Fruit fly (Drosophila melanogaster) whole organism, embryonic: Measurements from ENCODE around the gene CG33502.

Experiments used
- CG10147 ChIP-seq: fragments of 200-800 bp; sonication (Bioruptor generic); optimal IDR thresholded peaks from 2 replicates; lab custom pipeline; 2019; ENCODE audit warnings: missing biosample characterization, mild to moderate bottlenecking, missing genetic modification characterization, moderate library complexity
- CG10543 ChIP-seq: fragments of 200-800 bp; sonication (Bioruptor generic); optimal IDR thresholded peaks from 3 replicates; lab custom pipeline; 2017; ENCODE audit warnings: missing biosample characterization, mild to moderate bottlenecking, missing genetic modification characterization, moderate library complexity
- CG11093 ChIP-seq: fragments of 200-800 bp; sonication (Bioruptor generic); IDR thresholded peaks from 3 replicates; pipeline ENCODE4 v1.3.6; 2022; ENCODE audit warnings: missing biosample characterization, missing genetic modification characterization
- CG11398 ChIP-seq: fragments of 200-800 bp; sonication (Bioruptor generic); optimal IDR thresholded peaks from 2 replicates; lab custom pipeline; 2016; ENCODE audit warnings: missing biosample characterization, missing genetic modification characterization
- CG11696 ChIP-seq: fragments of 200-800 bp; sonication (Bioruptor generic); IDR thresholded peaks from 2 replicates; pipeline ENCODE4 v1.3.6; 2022; ENCODE audit warnings: missing biosample characterization, missing genetic modification characterization
- CG12219 ChIP-seq: fragments of 200-800 bp; sonication (Bioruptor generic); optimal IDR thresholded peaks from 3 replicates; lab custom pipeline; 2018; ENCODE audit warnings: missing biosample characterization, mild to moderate bottlenecking, missing genetic modification characterization
- CG13424 ChIP-seq: fragments of 200-800 bp; sonication (Bioruptor generic); optimal IDR thresholded peaks from 2 replicates; lab custom pipeline; 2019; ENCODE audit warnings: missing biosample characterization, mild to moderate bottlenecking, missing genetic modification characterization, moderate library complexity
- CG13624 ChIP-seq: fragments of 200-800 bp; sonication (Bioruptor generic); optimal IDR thresholded peaks from 2 replicates; lab custom pipeline; 2016; ENCODE audit warnings: missing biosample characterization, missing genetic modification characterization
- CG16779 ChIP-seq: fragments of 200-800 bp; sonication (Bioruptor generic); IDR thresholded peaks from 2 replicates; pipeline ENCODE4 v1.3.6; 2022; ENCODE audit warnings: missing biosample characterization, missing genetic modification characterization
- CG16815 ChIP-seq: fragments of 200-800 bp; sonication (Bioruptor generic); optimal IDR thresholded peaks from 3 replicates; lab custom pipeline; 2017; ENCODE audit warnings: missing biosample characterization, mild to moderate bottlenecking, missing genetic modification characterization
- CG18764 ChIP-seq: fragments of 200-800 bp; sonication (Bioruptor generic); optimal IDR thresholded peaks from 3 replicates; lab custom pipeline; 2016; ENCODE audit warnings: missing biosample characterization, missing genetic modification characterization
- CG2875 ChIP-seq: fragments of 200-800 bp; sonication (Bioruptor generic); optimal IDR thresholded peaks from 2 replicates; lab custom pipeline; 2017; ENCODE audit warnings: missing biosample characterization, mild to moderate bottlenecking, missing genetic modification characterization, missing genetic modification reagents
- CG30020 ChIP-seq: fragments of 200-800 bp; optimal IDR thresholded peaks from 2 replicates; lab custom pipeline; 2019; ENCODE audit warnings: missing biosample characterization, mild to moderate bottlenecking, missing genetic modification characterization, moderate library complexity
- CG31224 ChIP-seq: fragments of 200-800 bp; sonication (Bioruptor generic); IDR thresholded peaks from 2 replicates; pipeline ENCODE4 v1.3.6; 2022; ENCODE audit warnings: missing biosample characterization, missing genetic modification characterization
- CG32532 ChIP-seq: fragments of 200-800 bp; sonication (Bioruptor generic); IDR thresholded peaks from 2 replicates; pipeline ENCODE4 v1.3.6; 2022; ENCODE audit warnings: missing biosample characterization, missing genetic modification characterization
- CG3407 ChIP-seq: fragments of 200-800 bp; sonication (Bioruptor generic); optimal IDR thresholded peaks from 2 replicates; lab custom pipeline; 2018; ENCODE audit warnings: missing biosample characterization, mild to moderate bottlenecking, missing genetic modification characterization
- CG34224 ChIP-seq: fragments of 200-800 bp; sonication (Bioruptor generic); IDR thresholded peaks from 3 replicates; pipeline ENCODE4 v1.3.6; 2022; ENCODE audit warnings: missing biosample characterization, missing genetic modification characterization; ENCODE audit not compliant: partially characterized antibody
- CG4328 ChIP-seq: fragments of 200-800 bp; sonication (Bioruptor generic); optimal IDR thresholded peaks from 3 replicates; lab custom pipeline; 2017; ENCODE audit warnings: missing biosample characterization, missing genetic modification reagents, missing genetic modification characterization
- CG4360 ChIP-seq: fragments of 200-800 bp; sonication (Bioruptor generic); IDR thresholded peaks from 2 replicates; pipeline ENCODE4 v1.3.6; 2022; ENCODE audit warnings: missing biosample characterization, missing genetic modification characterization
- CG6765 ChIP-seq: fragments of 200-800 bp; sonication (Bioruptor generic); optimal IDR thresholded peaks from 3 replicates; lab custom pipeline; 2017; ENCODE audit warnings: missing biosample characterization, mild to moderate bottlenecking, missing genetic modification characterization
- CG7745 ChIP-seq: fragments of 200-800 bp; sonication (Bioruptor generic); optimal IDR thresholded peaks from 2 replicates; lab custom pipeline; 2018; ENCODE audit warnings: missing biosample characterization, mild to moderate bottlenecking, missing genetic modification characterization, moderate library complexity
- CG8281 ChIP-seq: fragments of 200-800 bp; sonication (Bioruptor generic); optimal IDR thresholded peaks from 2 replicates; lab custom pipeline; 2018; ENCODE audit warnings: missing biosample characterization, mild to moderate bottlenecking, missing genetic modification characterization, moderate library complexity
- CG9727 ChIP-seq: fragments of 200-800 bp; sonication (Bioruptor generic); optimal IDR thresholded peaks from 3 replicates; lab custom pipeline; 2017; ENCODE audit warnings: missing biosample characterization, mild to moderate bottlenecking, missing genetic modification characterization
- CG9797 ChIP-seq: fragments of 200-800 bp; sonication (Bioruptor generic); optimal IDR thresholded peaks from 3 replicates; lab custom pipeline; 2018; ENCODE audit warnings: missing biosample characterization, mild to moderate bottlenecking, missing genetic modification characterization
- CoRest ChIP-seq: fragments of 200-800 bp; sonication (Bioruptor generic); optimal IDR thresholded peaks from 3 replicates; lab custom pipeline; 2018; ENCODE audit warnings: missing biosample characterization, mild to moderate bottlenecking, missing genetic modification characterization, moderate library complexity
- Doc3 ChIP-seq: fragments of 200-800 bp; sonication (Bioruptor generic); IDR thresholded peaks from 3 replicates; pipeline ENCODE4 v1.3.6; 2022; ENCODE audit warnings: missing biosample characterization, missing genetic modification characterization; ENCODE audit not compliant: partially characterized antibody
- ERR ChIP-seq: fragments of 200-800 bp; sonication (Bioruptor generic); optimal IDR thresholded peaks from 2 replicates; lab custom pipeline; 2016; ENCODE audit warnings: missing biosample characterization, missing genetic modification characterization
- Kr ChIP-seq: fragments of 200-800 bp; sonication (Bioruptor generic); optimal IDR thresholded peaks from 2 replicates; lab custom pipeline; 2017; ENCODE audit warnings: missing biosample characterization, mild to moderate bottlenecking, missing genetic modification characterization
- Lhr ChIP-seq: fragments of 200-800 bp; sonication (Bioruptor generic); optimal IDR thresholded peaks from 3 replicates; lab custom pipeline; 2017; ENCODE audit warnings: mild to moderate bottlenecking, missing biosample characterization, missing genetic modification reagents, missing genetic modification characterization
- Lim3 ChIP-seq: fragments of 200-800 bp; sonication (Bioruptor generic); IDR thresholded peaks from 2 replicates; pipeline ENCODE4 v1.3.6; 2022; ENCODE audit warnings: missing biosample characterization, missing genetic modification characterization
- MESR4 ChIP-seq: fragments of 200-800 bp; sonication (Bioruptor generic); optimal IDR thresholded peaks from 2 replicates; lab custom pipeline; 2018; ENCODE audit warnings: missing biosample characterization, mild to moderate bottlenecking, missing genetic modification characterization, moderate library complexity
- Nf-YB ChIP-seq: fragments of 200-800 bp; sonication (Bioruptor generic); optimal IDR thresholded peaks from 3 replicates; lab custom pipeline; 2019; ENCODE audit warnings: missing biosample characterization, mild to moderate bottlenecking, missing genetic modification characterization, moderate library complexity
- Sin3A ChIP-seq: fragments of >200 bp; optimal IDR thresholded peaks from 2 replicates; lab custom pipeline; 2018
- Sry-δ ChIP-seq: fragments of 200-800 bp; sonication (Bioruptor generic); optimal IDR thresholded peaks from 2 replicates; lab custom pipeline; 2016; ENCODE audit warnings: missing biosample characterization, missing genetic modification characterization
- Stat92E ChIP-seq, 3 experiments: fragments of >200 bp in 2 of 3; fragments of 200-800 bp in 1 of 3; sonication (Bioruptor generic) in 1 of 3; optimal IDR thresholded peaks; 2 replicates each; lab custom pipeline; 2017 to 2019; ENCODE audit warnings: missing biosample characterization in 3 of 3, missing genetic modification characterization in 3 of 3, mild to moderate bottlenecking in 1 of 3, moderate library complexity in 1 of 3
- Tbp ChIP-seq: fragments of >200 bp; optimal IDR thresholded peaks from 2 replicates; lab custom pipeline; 2018; ENCODE audit warnings: missing biosample characterization, missing genetic modification characterization
- chinmo ChIP-seq: fragments of 200-800 bp; sonication (Bioruptor generic); IDR thresholded peaks from 4 replicates; pipeline ENCODE4 v1.3.6; 2022; ENCODE audit warnings: missing biosample characterization, missing genetic modification characterization; ENCODE audit not compliant: partially characterized antibody
- chm ChIP-seq: fragments of 200-800 bp; sonication (Bioruptor generic); IDR thresholded peaks from 2 replicates; pipeline ENCODE4 v1.3.6; 2022; ENCODE audit warnings: missing biosample characterization, missing genetic modification characterization
- dati ChIP-seq: fragments of 200-800 bp; sonication (Bioruptor generic); IDR thresholded peaks from 2 replicates; pipeline ENCODE4 v1.3.6; 2022; ENCODE audit warnings: missing biosample characterization, missing genetic modification characterization
- dm ChIP-seq: fragments of 200-800 bp; sonication (Bioruptor generic); optimal IDR thresholded peaks from 3 replicates; lab custom pipeline; 2016; ENCODE audit warnings: missing biosample characterization, missing genetic modification characterization
- fd96Cb ChIP-seq: fragments of 200-800 bp; sonication (Bioruptor generic); optimal IDR thresholded peaks from 2 replicates; lab custom pipeline; 2018; ENCODE audit warnings: missing biosample characterization, mild to moderate bottlenecking, missing genetic modification characterization, moderate library complexity
- ham ChIP-seq: fragments of 200-800 bp; sonication (Bioruptor generic); IDR thresholded peaks from 2 replicates; pipeline ENCODE4 v1.3.6; 2022; ENCODE audit warnings: missing biosample characterization, missing genetic modification characterization
- inv ChIP-seq: fragments of 200-800 bp; sonication (Bioruptor generic); IDR thresholded peaks from 2 replicates; pipeline ENCODE4 v1.3.6; 2022; ENCODE audit warnings: missing biosample characterization, missing genetic modification characterization; ENCODE audit not compliant: partially characterized antibody
- klu ChIP-seq: fragments of 200-800 bp; sonication (Bioruptor generic); IDR thresholded peaks from 2 replicates; pipeline ENCODE4 v1.3.6; 2022; ENCODE audit warnings: missing biosample characterization, missing genetic modification characterization
- oc ChIP-seq: fragments of 200-800 bp; sonication (Bioruptor generic); optimal IDR thresholded peaks from 2 replicates; lab custom pipeline; 2018; ENCODE audit warnings: missing biosample characterization, mild to moderate bottlenecking, missing genetic modification characterization, moderate library complexity
- pnt ChIP-seq: fragments of 200-800 bp; sonication (Bioruptor generic); optimal IDR thresholded peaks from 3 replicates; lab custom pipeline; 2016; ENCODE audit warnings: missing biosample characterization, missing genetic modification characterization
- sima ChIP-seq: fragments of 200-800 bp; sonication (Bioruptor generic); optimal IDR thresholded peaks from 2 replicates; lab custom pipeline; 2016; ENCODE audit warnings: missing biosample characterization, missing genetic modification characterization
- tna ChIP-seq: fragments of 200-800 bp; sonication (Bioruptor generic); IDR thresholded peaks from 2 replicates; pipeline ENCODE4 v1.3.6; 2022; ENCODE audit warnings: missing biosample characterization, missing genetic modification characterization; ENCODE audit not compliant: partially characterized antibody
- unc-4 ChIP-seq: fragments of 200-800 bp; sonication (Bioruptor generic); IDR thresholded peaks from 2 replicates; pipeline ENCODE4 v1.3.6; 2022; ENCODE audit warnings: missing biosample characterization, missing genetic modification characterization; ENCODE audit not compliant: partially characterized antibody

Gene CG33502

dm6 chrX:21604956-21605502 is 6.3 kb downstream of the CG33502 start, which contains the start of gene GCS2alpha (continued):
- TF ChIP-seq dm (no peak), Nf-YB (no peak), CG11696 (GFP tag; lab: Robert Waterston, UW) (no peak), CG3407 (GFP tag; lab: Kevin White, UChicago) (no peak), Sry-δ (no peak), MESR4 (GFP tag; lab: Kevin White, UChicago) (peak; percentile 70), CG10543 (GFP tag; lab: Kevin White, UChicago) (no peak), CG16815 (GFP tag; lab: Kevin White, UChicago) (no peak), CG6765 (GFP tag; lab: Kevin White, UChicago) (no peak), CG30020 (tag; lab: Kevin White, UChicago) (peak; percentile 10), CG7745 (no peak), CG4360 (no peak), CG4328 (GFP tag; lab: Kevin White, UChicago) (no peak), CG10147 (no peak), CoRest (tag; lab: Kevin White, UChicago) (no peak), CG11398 (GFP tag; lab: Kevin White, UChicago) (no peak), Kr (GFP tag; lab: Kevin White, UChicago) (no peak), tna (no peak), CG9797 (peak; percentile 84), CG12219 (GFP tag; lab: Kevin White, UChicago) (no peak), CG8281 (no peak)

- peak; percentile 83 for TF ChIP-seq CG18764 (GFP tag; lab: Kevin White, UChicago)
- peak; percentile 50; the same call in 1 of the 2 replicates for TF ChIP-seq CG31224 (GFP tag; lab: Robert Waterston, UW)
- TF ChIP-seq unc-4 (GFP tag; lab: Robert Waterston, UW): no peak
- TF ChIP-seq chm (GFP tag; lab: Robert Waterston, UW): peak; percentile 63; the same call in 1 of the 2 replicates
- peak; percentile 78 for TF ChIP-seq CG9727
- TF ChIP-seq pnt (GFP tag; lab: Kevin White, UChicago): peak; percentile 94
- peak; percentile 76 for TF ChIP-seq CG2875
- no peak for TF ChIP-seq CG4360
- peak; percentile 40 for TF ChIP-seq CG4328 (GFP tag; lab: Kevin White, UChicago)
- TF ChIP-seq CG16779 (GFP tag; lab: Robert Waterston, UW): no peak
- TF ChIP-seq Lim3 (GFP tag; lab: Robert Waterston, UW): peak; percentile 57; the same call in 1 of the 2 replicates
- peak; percentile 66 for TF ChIP-seq CG13624
- TF ChIP-seq ERR (GFP tag; lab: Kevin White, UChicago): no peak
- peak; percentile 95 for TF ChIP-seq fd96Cb (tag; lab: Kevin White, UChicago)
- peak; percentile 66 for TF ChIP-seq oc (tag; lab: Kevin White, UChicago)
- TF ChIP-seq sima (GFP tag; lab: Kevin White, UChicago): peak; percentile 33
- no peak for TF ChIP-seq Stat92E (GFP tag; optimal IDR thresholded peaks at IDR 0.05; lab: Kevin White, UChicago)
- TF ChIP-seq ham (GFP tag; lab: Robert Waterston, UW): no peak
- TF ChIP-seq inv (GFP tag; lab: Robert Waterston, UW): no peak
- TF ChIP-seq Doc3: no peak
- TF ChIP-seq CG13424 (tag; lab: Kevin White, UChicago): peak; percentile 88
- no peak for TF ChIP-seq CG34224 (GFP tag; lab: Robert Waterston, UW)
- TF ChIP-seq CG10543 (GFP tag; lab: Kevin White, UChicago): no peak
- TF ChIP-seq chinmo (GFP tag; lab: Robert Waterston, UW): no peak
- TF ChIP-seq CG11398 (GFP tag; lab: Kevin White, UChicago): peak; percentile 62
- TF ChIP-seq CG32532: peak; percentile 54; the same call in 1 of the 2 replicates
- TF ChIP-seq Sin3A: no peak
- peak; percentile 51 for TF ChIP-seq klu (GFP tag; lab: Robert Waterston, UW)
- TF ChIP-seq dati: peak; percentile 68; the same call in 1 of the 2 replicates
- peak; percentile 52 for TF ChIP-seq Lhr (GFP tag; lab: Kevin White, UChicago)
- peak; percentile 81 for TF ChIP-seq CG11093 (GFP tag; lab: Robert Waterston, UW)
- TF ChIP-seq Tbp (GFP tag; lab: Kevin White, UChicago): no peak
These were observed 17.4 kb downstream of the CG33502 start for dm6 chrX:21593907-21594306.
